Worm (Caenorhabditis elegans): ENCODE measurements around the gene Y14H12A.2.

ce11 chrII:3961256-3961655 is 28.2 kb downstream of the Y14H12A.2 start:
- no peak for TF ChIP-seq F13H6.1 (tag; optimal IDR thresholded peaks at IDR 0.05)
- TF ChIP-seq hlh-30 (tag; optimal IDR thresholded peaks at IDR 0.05; ENCODE audit: insufficient read depth), result no peak
